Worm (Caenorhabditis elegans) whole organism, L2 larva: Measurements from ENCODE around the gene lbp-8.

ENCODE experiments used
- ceh-16 ChIP-seq: fragments of 150-350 bp; optimal IDR thresholded peaks from 2 replicates; lab custom pipeline; 2014; ENCODE audit warnings: missing biosample characterization, missing genetic modification characterization
- ceh-82 ChIP-seq: fragments of 150-350 bp; optimal IDR thresholded peaks from 2 replicates; lab custom pipeline; 2014; ENCODE audit warnings: missing biosample characterization, missing genetic modification characterization
- elt-3 ChIP-seq: sonication (generic microtip); optimal IDR thresholded peaks from 2 replicates; lab custom pipeline; 2017; ENCODE audit warnings: missing biosample characterization, missing genetic modification characterization
- lin-13 ChIP-seq: fragments of 150-350 bp; optimal IDR thresholded peaks from 2 replicates; lab custom pipeline; 2014; ENCODE audit warnings: missing biosample characterization, missing genetic modification reagents, missing genetic modification characterization
- lin-39 ChIP-seq: fragments of 150-350 bp; optimal IDR thresholded peaks from 2 replicates; lab custom pipeline; 2014; ENCODE audit warnings: missing biosample characterization, missing genetic modification reagents, missing genetic modification characterization
- nhr-11 ChIP-seq: fragments of 150-350 bp; optimal IDR thresholded peaks from 2 replicates; lab custom pipeline; 2014; ENCODE audit warnings: missing biosample characterization, missing genetic modification characterization
- nhr-23 ChIP-seq: fragments of 150-350 bp; optimal IDR thresholded peaks from 2 replicates; lab custom pipeline; 2014; ENCODE audit warnings: missing biosample characterization, missing genetic modification reagents, missing genetic modification characterization
- nhr-77 ChIP-seq: fragments of 150-350 bp; optimal IDR thresholded peaks from 2 replicates; lab custom pipeline; 2014; ENCODE audit warnings: missing biosample characterization, missing genetic modification characterization
- unc-55 ChIP-seq: fragments of 150-350 bp; sonication (generic microtip); optimal IDR thresholded peaks from 3 replicates; lab custom pipeline; 2014; ENCODE audit warnings: missing biosample characterization, missing genetic modification reagents, missing genetic modification characterization
- ztf-11 ChIP-seq: sonication (generic microtip); optimal IDR thresholded peaks from 2 replicates; lab custom pipeline; 2017; ENCODE audit warnings: missing biosample characterization, missing genetic modification characterization

ce11 chrV:13890473-13890872, at the start of gene lbp-8:
- TF ChIP-seq elt-3 (tag; lab: Kevin White, UChicago) (no peak), lin-13 (GFP tag; lab: Kevin White, UChicago) (no peak), nhr-23 (tag; lab: Kevin White, UChicago) (no peak), ceh-16 (tag; lab: Kevin White, UChicago) (no peak), ceh-82 (tag; lab: Kevin White, UChicago) (no peak), lin-39 (tag; lab: Kevin White, UChicago) (no peak), unc-55 (no peak), nhr-77 (tag; lab: Kevin White, UChicago) (no peak), nhr-11 (tag; lab: Kevin White, UChicago) (no peak), ztf-11 (tag; lab: Kevin White, UChicago) (no peak)
